Fruit fly (Drosophila melanogaster) S2 (cell line): ENCODE data around the gene CG43182.

ENCODE experiments used
- CG8478 ChIP-seq: fragments of >200 bp; optimal IDR thresholded peaks from 2 replicates; lab custom pipeline; 2018
- CTCF ChIP-seq, 2 experiments: fragments of >200 bp; optimal IDR thresholded peaks; 2 replicates each; lab custom pipeline; 2018

- no peak for TF ChIP-seq CG8478
- no peak for TF ChIP-seq CTCF (optimal IDR thresholded peaks at IDR 0.05; lab: Kevin White, UChicago)
These were observed 1.3 kb upstream of the CG43182 start for dm6 chrX:351599-351998.
